Worm (Caenorhabditis elegans): Measurements from ENCODE around the gene C10A4.7.

C10A4.7 gene

ce11 chrX:7455960-7456359, 40.6 kb upstream of the C10A4.7 start:
- TF ChIP-seq hlh-30 (tag; optimal IDR thresholded peaks at IDR 0.05; ENCODE audit: insufficient read depth) (no peak), ceh-48 (tag; optimal IDR thresholded peaks at IDR 0.05) (no peak), F13H6.1 (tag; optimal IDR thresholded peaks at IDR 0.05) (no peak), syd-9 (tag; optimal IDR thresholded peaks at IDR 0.05) (no peak), ref-2 (tag; optimal IDR thresholded peaks at IDR 0.05) (peak; percentile 87), eyg-1 (tag; optimal IDR thresholded peaks at IDR 0.05) (no peak), T23F11.4 (GFP tag; optimal IDR thresholded peaks at IDR 0.05) (peak; percentile 0), tbx-2 (tag; optimal IDR thresholded peaks at IDR 0.05) (no peak), ceh-45 (GFP tag; IDR thresholded peaks at IDR 0.05) (no peak), ceh-31 (tag; optimal IDR thresholded peaks at IDR 0.05) (peak; percentile 47), sox-2 (GFP tag; IDR thresholded peaks at IDR 0.05) (peak; percentile 30; the same call in 1 of the 2 replicates)

- TF ChIP-seq nfya-1 (tag; optimal IDR thresholded peaks at IDR 0.05) (no peak), hlh-6 (tag; optimal IDR thresholded peaks at IDR 0.05) (no peak), fkh-6 (tag; optimal IDR thresholded peaks at IDR 0.05) (no peak), elt-2 (tag; optimal IDR thresholded peaks at IDR 0.05) (no peak), ama-1 (optimal IDR thresholded peaks at IDR 0.05) (no peak), dve-1 (tag; optimal IDR thresholded peaks at IDR 0.05) (no peak), sdc-2 (tag; optimal IDR thresholded peaks at IDR 0.05) (no peak), pha-4 (tag; optimal IDR thresholded peaks at IDR 0.05) (no peak), ceh-30 (tag; optimal IDR thresholded peaks at IDR 0.05) (no peak), ztf-16 (tag; optimal IDR thresholded peaks at IDR 0.05) (no peak), ceh-9 (tag; optimal IDR thresholded peaks at IDR 0.05) (no peak), eyg-1 (tag; optimal IDR thresholded peaks at IDR 0.05) (no peak), C38D4.7 (GFP tag; optimal IDR thresholded peaks at IDR 0.05) (no peak)
Observed at ce11 chrX:7452606-7453005, 37.3 kb upstream of the C10A4.7 start.

- TF ChIP-seq ceh-22 (tag; optimal IDR thresholded peaks at IDR 0.05), result no peak
- no peak for TF ChIP-seq ceh-24 (tag; optimal IDR thresholded peaks at IDR 0.05)
- TF ChIP-seq odd-2 (tag; optimal IDR thresholded peaks at IDR 0.05), result no peak
- TF ChIP-seq syd-9 (tag; optimal IDR thresholded peaks at IDR 0.05), result no peak
- TF ChIP-seq ama-1 (optimal IDR thresholded peaks at IDR 0.05), result no peak
- no peak for TF ChIP-seq F13H6.1 (tag; optimal IDR thresholded peaks at IDR 0.05)
- TF ChIP-seq hlh-8 (tag; optimal IDR thresholded peaks at IDR 0.05), result no peak
- no peak for TF ChIP-seq unc-86 (tag; optimal IDR thresholded peaks at IDR 0.05)
- TF ChIP-seq fkh-6 (tag; optimal IDR thresholded peaks at IDR 0.05), result no peak
- TF ChIP-seq ceh-19 (GFP tag; optimal IDR thresholded peaks at IDR 0.05), result no peak
- no peak for TF ChIP-seq ahr-1 (tag; optimal IDR thresholded peaks at IDR 0.05)
- no peak for TF ChIP-seq K09A11.1 (tag; optimal IDR thresholded peaks at IDR 0.05; ENCODE audit: insufficient read depth)
- no peak for TF ChIP-seq dve-1 (tag; optimal IDR thresholded peaks at IDR 0.05)
- no peak for TF ChIP-seq lin-11 (tag; optimal IDR thresholded peaks at IDR 0.05)
- TF ChIP-seq fax-1 (tag; optimal IDR thresholded peaks at IDR 0.05), result no peak
- TF ChIP-seq elt-2 (tag; optimal IDR thresholded peaks at IDR 0.05), result no peak
Observed at ce11 chrX:7447340-7447739, 32.0 kb upstream of the C10A4.7 start.

ce11 chrX:7446485-7446884, 31.2 kb upstream of the C10A4.7 start:
- TF ChIP-seq Y22D7AL.16 (tag; optimal IDR thresholded peaks at IDR 0.05), result no peak
- TF ChIP-seq ceh-19 (GFP tag; optimal IDR thresholded peaks at IDR 0.05), result no peak
- no peak for TF ChIP-seq K02D7.2 (tag; optimal IDR thresholded peaks at IDR 0.05)
- no peak for TF ChIP-seq ceh-9 (tag; optimal IDR thresholded peaks at IDR 0.05)
- no peak for TF ChIP-seq eyg-1 (tag; optimal IDR thresholded peaks at IDR 0.05)
- TF ChIP-seq dmd-4 (tag; optimal IDR thresholded peaks at IDR 0.05; ENCODE audit: borderline replicate concordance), result no peak
- TF ChIP-seq hlh-6 (tag; optimal IDR thresholded peaks at IDR 0.05), result no peak
- no peak for TF ChIP-seq pha-4 (tag; optimal IDR thresholded peaks at IDR 0.05)
- no peak for TF ChIP-seq ceh-45 (GFP tag; IDR thresholded peaks at IDR 0.05)
- TF ChIP-seq pax-1 (tag; optimal IDR thresholded peaks at IDR 0.05), result no peak
- TF ChIP-seq zip-5 (tag; optimal IDR thresholded peaks at IDR 0.05), result no peak
- TF ChIP-seq hlh-8 (tag; optimal IDR thresholded peaks at IDR 0.05), result no peak
- TF ChIP-seq unc-86 (tag; optimal IDR thresholded peaks at IDR 0.05), result no peak
- TF ChIP-seq hlh-15 (tag; optimal IDR thresholded peaks at IDR 0.05), result no peak
